Fruit fly (Drosophila melanogaster): ENCODE data around the gene ifc.

Gene ifc

DNA sequence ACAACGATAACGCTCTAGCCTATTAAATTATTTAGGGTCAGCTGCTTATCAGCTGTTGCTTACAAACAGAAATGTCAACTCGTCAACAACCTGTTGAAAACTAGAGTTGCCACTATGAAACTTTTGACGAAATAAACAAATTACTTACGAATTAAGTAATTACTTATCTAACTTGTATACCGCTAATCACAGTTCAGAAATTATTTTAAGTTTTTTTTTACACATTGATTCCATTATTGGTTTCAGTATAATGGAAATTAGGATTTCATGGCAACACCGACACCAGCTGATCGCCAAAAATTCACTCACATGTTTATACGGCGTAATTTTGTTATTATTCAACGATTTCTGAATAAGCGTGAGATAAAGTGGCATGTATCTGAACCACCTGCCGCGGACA lies 51.7 kb downstream of the ifc start, which contains the start of the genes CG9117 and CG31643 (continued):
- TF ChIP-seq Atf6 (GFP tag; IDR thresholded peaks at IDR 0.05), result peak; percentile 52; the same call in 1 of the 2 replicates
- no peak for TF ChIP-seq ken (GFP tag; IDR thresholded peaks at IDR 0.05)
- TF ChIP-seq Kr (GFP tag; optimal IDR thresholded peaks at IDR 0.05), result no peak
- TF ChIP-seq CG17568 (GFP tag; optimal IDR thresholded peaks at IDR 0.05), result no peak
- peak; percentile 34 for TF ChIP-seq CG9437 (GFP tag; optimal IDR thresholded peaks at IDR 0.05)
- no peak for TF ChIP-seq CG13894 (tag; optimal IDR thresholded peaks at IDR 0.05)
- peak; percentile 10 for TF ChIP-seq CG4854 (GFP tag; optimal IDR thresholded peaks at IDR 0.05)
- TF ChIP-seq unc-4 (GFP tag; IDR thresholded peaks at IDR 0.05; ENCODE audit: partially characterized antibody), result peak; percentile 36; the same call in 1 of the 2 replicates
- TF ChIP-seq Hr3 (GFP tag; optimal IDR thresholded peaks at IDR 0.05), result peak; percentile 23
- no peak for TF ChIP-seq usp (GFP tag; optimal IDR thresholded peaks at IDR 0.05)
- no peak for TF ChIP-seq MTF-1 (GFP tag; optimal IDR thresholded peaks at IDR 0.05; ENCODE audit: borderline replicate concordance)
- no peak for TF ChIP-seq CG32772 (GFP tag; IDR thresholded peaks at IDR 0.05)
- peak; percentile 34 for TF ChIP-seq fd3F (GFP tag; optimal IDR thresholded peaks at IDR 0.05)
- TF ChIP-seq D19A (tag; optimal IDR thresholded peaks at IDR 0.05), result no peak
- peak; percentile 11 for TF ChIP-seq twi (tag; optimal IDR thresholded peaks at IDR 0.05)
- TF ChIP-seq CG12299 (tag; optimal IDR thresholded peaks at IDR 0.05), result peak; percentile 31
- TF ChIP-seq E2f2 (GFP tag; IDR thresholded peaks at IDR 0.05), result peak; percentile 28
- TF ChIP-seq ewg (GFP tag; optimal IDR thresholded peaks at IDR 0.05), result peak; percentile 28
- TF ChIP-seq crp (GFP tag; optimal IDR thresholded peaks at IDR 0.05), result peak; percentile 98 to 100
- TF ChIP-seq CG1602 (GFP tag; optimal IDR thresholded peaks at IDR 0.05), result peak; percentile 10
- peak; percentile 46 for TF ChIP-seq bcd (GFP tag; optimal IDR thresholded peaks at IDR 0.05)
- no peak for TF ChIP-seq B-H2 (GFP tag; optimal IDR thresholded peaks at IDR 0.05)
- TF ChIP-seq Ssrp (tag; optimal IDR thresholded peaks at IDR 0.05), result peak; percentile 4
- TF ChIP-seq Drgx (GFP tag; IDR thresholded peaks at IDR 0.05), result 0 out of 2 replicates have a peak, but pooled peaks have one; percentile 21
- peak; percentile 28; the same call in 1 of the 2 replicates for TF ChIP-seq CG3847 (GFP tag; IDR thresholded peaks at IDR 0.05)
- TF ChIP-seq danr (GFP tag; IDR thresholded peaks at IDR 0.05), result no peak
- TF ChIP-seq p53 (GFP tag; optimal IDR thresholded peaks at IDR 0.05), result no peak
- TF ChIP-seq maf-S (GFP tag; optimal IDR thresholded peaks at IDR 0.05), result peak; percentile 35
- TF ChIP-seq CG3407 (GFP tag; optimal IDR thresholded peaks at IDR 0.05), result no peak
- peak; percentile 61 for TF ChIP-seq CG17359 (tag; optimal IDR thresholded peaks at IDR 0.05)
- TF ChIP-seq H15 (GFP tag; IDR thresholded peaks at IDR 0.05), result no peak
- TF ChIP-seq zen (tag; optimal IDR thresholded peaks at IDR 0.05), result peak; percentile 26
- peak; percentile 45 for TF ChIP-seq slp2 (GFP tag; optimal IDR thresholded peaks at IDR 0.05)
- TF ChIP-seq Mad (GFP tag; optimal IDR thresholded peaks at IDR 0.05), result peak; percentile 27
- peak; percentile 41 for TF ChIP-seq CG18764 (GFP tag; optimal IDR thresholded peaks at IDR 0.05)
- peak; percentile 18 for TF ChIP-seq Sin3A (optimal IDR thresholded peaks at IDR 0.05)
- TF ChIP-seq CG9609 (GFP tag; optimal IDR thresholded peaks at IDR 0.05), result peak; percentile 65
- TF ChIP-seq vvl (GFP tag; IDR thresholded peaks at IDR 0.05), result peak; percentile 31; the same call in 1 of the 2 replicates
- TF ChIP-seq CG1024 (GFP tag; IDR thresholded peaks at IDR 0.05), result no peak
- peak; percentile 26 for TF ChIP-seq YL-1 (GFP tag; optimal IDR thresholded peaks at IDR 0.05)
- peak; percentile 59 for TF ChIP-seq CG34376 (GFP tag; optimal IDR thresholded peaks at IDR 0.05)
- no peak for TF ChIP-seq CG6689 (GFP tag; IDR thresholded peaks at IDR 0.05)
- peak; percentile 25 for TF ChIP-seq CG10979 (tag; optimal IDR thresholded peaks at IDR 0.05)
- peak; percentile 41 for TF ChIP-seq oc (tag; optimal IDR thresholded peaks at IDR 0.05)
- TF ChIP-seq Dip2 (GFP tag; IDR thresholded peaks at IDR 0.05), result no peak
- TF ChIP-seq Bdp1 (GFP tag; optimal IDR thresholded peaks at IDR 0.05), result peak; percentile 29
- TF ChIP-seq lbe (GFP tag; optimal IDR thresholded peaks at IDR 0.05), result peak; percentile 55
- no peak for TF ChIP-seq CG9876 (GFP tag; optimal IDR thresholded peaks at IDR 0.05)
- TF ChIP-seq Ada2b (GFP tag; IDR thresholded peaks at IDR 0.05), result 0 out of 2 replicates have a peak, but pooled peaks have one; percentile 22
- TF ChIP-seq aop (GFP tag; IDR thresholded peaks at IDR 0.05), result no peak
- peak; percentile 42 for TF ChIP-seq chn (GFP tag; optimal IDR thresholded peaks at IDR 0.05)
- no peak for TF ChIP-seq CG31224 (GFP tag; IDR thresholded peaks at IDR 0.05)

All from whole organism, embryonic.